Worm (Caenorhabditis elegans): ENCODE data around the gene F59B2.3.

Gene F59B2.3

ce11 chrIII:9023601-9024000 is 24.0 kb upstream of the F59B2.3 start:
- no peak for TF ChIP-seq C17E4.6 (GFP tag; IDR thresholded peaks at IDR 0.05)
- TF ChIP-seq hmg-20 (GFP tag; IDR thresholded peaks at IDR 0.05), result no peak
- TF ChIP-seq madf-10 (tag; optimal IDR thresholded peaks at IDR 0.05), result no peak
- no peak for TF ChIP-seq Y56A3A.18 (GFP tag; IDR thresholded peaks at IDR 0.05)
- TF ChIP-seq F37B4.10 (GFP tag; IDR thresholded peaks at IDR 0.05), result no peak
- no peak for TF ChIP-seq F57A8.1 (GFP tag; optimal IDR thresholded peaks at IDR 0.05)

ce11 chrIII:9022535-9022934 is 23.0 kb upstream of the F59B2.3 start, which contains the start of gene F59B2.14:
Gene F59B2.14 (minus strand): TSS chrIII:9022635.
- TF ChIP-seq sptf-2 (GFP tag; optimal IDR thresholded peaks at IDR 0.05) (no peak), tbp1 (GFP tag; optimal IDR thresholded peaks at IDR 0.05) (no peak), snpc-1.3 (tag; optimal IDR thresholded peaks at IDR 0.05; ENCODE audit: insufficient read depth) (no peak), snpc-4 (GFP tag; optimal IDR thresholded peaks at IDR 0.05) (no peak), snpc-4 (tag; optimal IDR thresholded peaks at IDR 0.05) (no peak), ztf-26 (tag; optimal IDR thresholded peaks at IDR 0.05) (no peak), madf-8 (GFP tag; conservative IDR thresholded peaks at IDR 0.05) (no peak)

ce11 chrIII:9017181-9017651 is 17.6 kb upstream of the F59B2.3 start, which contains the start of gene F59B2.12:
Gene F59B2.12 (plus strand): TSS chrIII:9017601.
- TF ChIP-seq C17E4.6 (GFP tag; IDR thresholded peaks at IDR 0.05), result no peak
- no peak for TF ChIP-seq ztf-6 (GFP tag; IDR thresholded peaks at IDR 0.05)
- no peak for TF ChIP-seq him-1 (tag; optimal IDR thresholded peaks at IDR 0.05)
- TF ChIP-seq egl-44 (GFP tag; IDR thresholded peaks at IDR 0.05), result no peak
- TF ChIP-seq B0019.2 (GFP tag; conservative IDR thresholded peaks at IDR 0.05), result no peak
- no peak for TF ChIP-seq F10E7.11 (tag; optimal IDR thresholded peaks at IDR 0.05)
- TF ChIP-seq hmg-20 (GFP tag; IDR thresholded peaks at IDR 0.05), result no peak
- TF ChIP-seq B0261.1 (tag; optimal IDR thresholded peaks at IDR 0.05), result no peak
- TF ChIP-seq tbx-9 (tag; optimal IDR thresholded peaks at IDR 0.05; ENCODE audit: borderline replicate concordance), result no peak
- no peak for TF ChIP-seq F49E8.2 (tag; optimal IDR thresholded peaks at IDR 0.05; ENCODE audit: insufficient read depth)
- no peak for TF ChIP-seq nfya-2 (GFP tag; IDR thresholded peaks at IDR 0.05)
- no peak for TF ChIP-seq let-607 (tag; optimal IDR thresholded peaks at IDR 0.05)
- TF ChIP-seq F33H1.4 (GFP tag; IDR thresholded peaks at IDR 0.05), result no peak

ce11 chrIII:9012309-9012708 is 12.7 kb upstream of the F59B2.3 start, which contains the start of gene F59B2.9:
Gene F59B2.9 (minus strand): TSS chrIII:9012409.
- TF ChIP-seq cebp-2 (GFP tag; IDR thresholded peaks at IDR 0.05) (no peak), rcor-1 (GFP tag; IDR thresholded peaks at IDR 0.05) (no peak), nfya-1 (tag; optimal IDR thresholded peaks at IDR 0.05; ENCODE audit: borderline replicate concordance, insufficient read depth) (no peak), K11D2.4 (GFP tag; IDR thresholded peaks at IDR 0.05) (no peak), T07F8.4 (tag; optimal IDR thresholded peaks at IDR 0.05) (no peak), ccch-3 (GFP tag; optimal IDR thresholded peaks at IDR 0.05) (no peak), sdz-38 (tag; optimal IDR thresholded peaks at IDR 0.05) (no peak), sptf-2 (GFP tag; optimal IDR thresholded peaks at IDR 0.05) (no peak), B0035.1 (tag; optimal IDR thresholded peaks at IDR 0.05) (no peak), unc-130 (GFP tag; optimal IDR thresholded peaks at IDR 0.05) (no peak), ceh-40 (GFP tag; IDR thresholded peaks at IDR 0.05) (no peak), attf-5 (GFP tag; optimal IDR thresholded peaks at IDR 0.05) (no peak), egl-44 (GFP tag; IDR thresholded peaks at IDR 0.05) (no peak), B0336.3 (GFP tag; IDR thresholded peaks at IDR 0.05) (no peak), Y95B8A.8 (GFP tag; IDR thresholded peaks at IDR 0.05) (no peak), dpl-1 (GFP tag; optimal IDR thresholded peaks at IDR 0.05) (no peak), snpc-1.1 (tag; optimal IDR thresholded peaks at IDR 0.05; ENCODE audit: insufficient read depth) (no peak), mxl-1 (tag; optimal IDR thresholded peaks at IDR 0.05) (no peak)

Measured in whole organism, young adult.